Worm (Caenorhabditis elegans): ENCODE measurements around the gene ZK1307.1.

Gene ZK1307.1

DNA sequence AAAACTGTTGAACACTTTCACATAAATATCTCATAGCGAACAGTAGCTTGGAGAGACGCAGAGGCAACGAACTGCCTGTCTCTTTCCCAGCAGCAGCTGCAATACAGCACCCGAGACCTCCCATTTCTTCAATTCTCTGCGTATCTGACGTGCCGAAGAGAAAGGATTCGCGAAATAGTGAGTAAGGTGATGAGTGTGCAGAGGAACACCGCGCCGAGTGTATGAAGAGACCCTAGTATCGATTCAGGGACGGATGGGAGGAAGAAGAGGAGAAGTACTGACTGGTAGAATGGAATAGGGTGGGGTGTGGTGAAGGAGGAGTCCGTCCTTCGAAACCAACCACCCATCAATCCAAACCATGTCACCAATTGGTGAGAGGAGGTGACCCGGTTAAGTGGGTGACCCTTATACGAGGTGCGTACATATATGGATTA, 9.2 kb downstream of the ZK1307.1 start:
- TF ChIP-seq unc-39 (tag; optimal IDR thresholded peaks at IDR 0.05) = no peak
- TF ChIP-seq daf-12 (tag; optimal IDR thresholded peaks at IDR 0.05) = no peak
- TF ChIP-seq ZK546.5 (tag; optimal IDR thresholded peaks at IDR 0.05) = no peak
- no peak for TF ChIP-seq fos-1 (tag; optimal IDR thresholded peaks at IDR 0.05)
- TF ChIP-seq fkh-10 (GFP tag; optimal IDR thresholded peaks at IDR 0.05) = no peak
- TF ChIP-seq egl-27 (tag; optimal IDR thresholded peaks at IDR 0.05) = no peak
- TF ChIP-seq lsy-12 (tag; optimal IDR thresholded peaks at IDR 0.05) = peak; percentile 56
- peak; percentile 86 for TF ChIP-seq ama-1 (optimal IDR thresholded peaks at IDR 0.05)
- peak; percentile 13 for TF ChIP-seq pqm-1 (tag; optimal IDR thresholded peaks at IDR 0.05)
- TF ChIP-seq skn-1 (tag; optimal IDR thresholded peaks at IDR 0.05) = no peak
- TF ChIP-seq mml-1 (tag; optimal IDR thresholded peaks at IDR 0.05) = no peak
- no peak for TF ChIP-seq ceh-9 (tag; optimal IDR thresholded peaks at IDR 0.05)
- TF ChIP-seq jun-1 (tag; optimal IDR thresholded peaks at IDR 0.05) = peak; percentile 43
- peak; percentile 4 for TF ChIP-seq snpc-4 (tag; optimal IDR thresholded peaks at IDR 0.05)
- peak; percentile 52 for TF ChIP-seq lin-15B (tag; optimal IDR thresholded peaks at IDR 0.05)
- no peak for TF ChIP-seq sea-2 (GFP tag; optimal IDR thresholded peaks at IDR 0.05)
- no peak for TF ChIP-seq elt-3 (tag; optimal IDR thresholded peaks at IDR 0.05)
- TF ChIP-seq aly-2 (tag; optimal IDR thresholded peaks at IDR 0.05) = no peak
- TF ChIP-seq nhr-11 (tag; optimal IDR thresholded peaks at IDR 0.05) = peak; percentile 78
- TF ChIP-seq nhr-67 (tag; optimal IDR thresholded peaks at IDR 0.05) = no peak
- TF ChIP-seq elt-2 (tag; optimal IDR thresholded peaks at IDR 0.05) = peak; percentile 60
- peak; percentile 77 for TF ChIP-seq pha-4 (tag; optimal IDR thresholded peaks at IDR 0.05)
- peak; percentile 85 for TF ChIP-seq ceh-28 (tag; optimal IDR thresholded peaks at IDR 0.05)
- peak; percentile 73 for TF ChIP-seq elt-1 (tag; optimal IDR thresholded peaks at IDR 0.05)
- no peak for TF ChIP-seq ceh-82 (tag; optimal IDR thresholded peaks at IDR 0.05)
- TF ChIP-seq nfya-1 (tag; optimal IDR thresholded peaks at IDR 0.05; ENCODE audit: insufficient read depth) = peak; percentile 88
- peak; percentile 64 for TF ChIP-seq unc-62 (GFP tag; optimal IDR thresholded peaks at IDR 0.05)
- TF ChIP-seq nhr-25 (tag; optimal IDR thresholded peaks at IDR 0.05) = peak; percentile 88
- TF ChIP-seq lin-39 (tag; optimal IDR thresholded peaks at IDR 0.05) = peak; percentile 11
- TF ChIP-seq eor-1 (tag; optimal IDR thresholded peaks at IDR 0.05) = no peak
- no peak for TF ChIP-seq fkh-2 (tag; optimal IDR thresholded peaks at IDR 0.05)
- peak; percentile 92 for TF ChIP-seq egl-5 (tag; optimal IDR thresholded peaks at IDR 0.05)
- peak; percentile 86 for TF ChIP-seq hmg-11 (tag; optimal IDR thresholded peaks at IDR 0.05)
- TF ChIP-seq ztf-11 (tag; optimal IDR thresholded peaks at IDR 0.05) = no peak
- TF ChIP-seq nhr-23 (tag; optimal IDR thresholded peaks at IDR 0.05) = peak; percentile 76
- TF ChIP-seq nhr-237 (tag; optimal IDR thresholded peaks at IDR 0.05) = no peak
- no peak for TF ChIP-seq nhr-28 (tag; optimal IDR thresholded peaks at IDR 0.05)
- peak; percentile 41 for TF ChIP-seq nhr-43 (tag; optimal IDR thresholded peaks at IDR 0.05; ENCODE audit: poor library complexity, severe bottlenecking)
- TF ChIP-seq mdl-1 (tag; optimal IDR thresholded peaks at IDR 0.05) = peak; percentile 66
- no peak for TF ChIP-seq zag-1 (tag; optimal IDR thresholded peaks at IDR 0.05)
- no peak for TF ChIP-seq ceh-16 (tag; optimal IDR thresholded peaks at IDR 0.05)
- TF ChIP-seq nhr-12 (tag; optimal IDR thresholded peaks at IDR 0.05) = no peak
- TF ChIP-seq tbx-2 (tag; optimal IDR thresholded peaks at IDR 0.05) = peak; percentile 30
- TF ChIP-seq R02D3.7 (tag; optimal IDR thresholded peaks at IDR 0.05) = peak; percentile 47

DNA sequence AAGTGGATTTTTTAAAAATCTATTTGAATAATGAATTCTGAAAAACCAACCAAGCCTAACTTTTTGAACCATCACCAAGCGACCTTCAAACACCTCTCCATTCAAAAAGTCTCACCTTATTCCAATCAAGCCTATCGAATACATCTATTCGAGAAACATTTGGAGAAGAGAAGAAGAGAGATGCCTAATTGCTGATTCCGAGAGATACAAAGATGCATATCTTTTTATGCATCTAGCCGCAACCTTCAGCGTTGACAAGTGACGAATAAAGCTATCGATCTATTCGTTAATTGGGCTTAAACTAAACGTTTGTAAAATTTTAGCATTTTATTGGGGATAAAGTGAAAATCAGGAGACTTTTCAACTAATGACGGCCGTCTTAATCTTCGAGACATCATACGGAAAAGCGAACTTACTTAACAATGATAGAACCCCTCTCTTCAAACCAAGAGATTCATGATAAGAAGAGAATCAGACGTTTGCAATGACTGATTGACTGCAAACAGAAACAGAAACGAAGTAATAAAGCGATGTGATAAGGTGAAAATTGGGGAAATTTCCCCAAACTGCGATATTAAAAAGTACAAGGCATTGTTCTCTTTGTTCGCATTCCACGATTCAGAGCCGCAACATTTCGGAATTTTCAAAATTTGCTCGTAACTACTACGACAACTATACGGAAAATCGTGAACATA, 10.3 kb downstream of the ZK1307.1 start:
- TF ChIP-seq nhr-25 (tag; optimal IDR thresholded peaks at IDR 0.05) = peak; percentile 58
- no peak for TF ChIP-seq ama-1 (optimal IDR thresholded peaks at IDR 0.05)
- no peak for TF ChIP-seq nhr-237 (tag; optimal IDR thresholded peaks at IDR 0.05)
- TF ChIP-seq elt-2 (tag; optimal IDR thresholded peaks at IDR 0.05) = peak; percentile 70
- no peak for TF ChIP-seq hmg-11 (tag; optimal IDR thresholded peaks at IDR 0.05)
- peak; percentile 96 for TF ChIP-seq elt-1 (tag; optimal IDR thresholded peaks at IDR 0.05)
- no peak for TF ChIP-seq egl-5 (tag; optimal IDR thresholded peaks at IDR 0.05)
- no peak for TF ChIP-seq eor-1 (tag; optimal IDR thresholded peaks at IDR 0.05)
- no peak for TF ChIP-seq ztf-4 (tag; optimal IDR thresholded peaks at IDR 0.05)
- no peak for TF ChIP-seq nhr-43 (tag; optimal IDR thresholded peaks at IDR 0.05; ENCODE audit: poor library complexity, severe bottlenecking)
- no peak for TF ChIP-seq R02D3.7 (tag; optimal IDR thresholded peaks at IDR 0.05)
- no peak for TF ChIP-seq egl-27 (tag; optimal IDR thresholded peaks at IDR 0.05)
- TF ChIP-seq zag-1 (tag; optimal IDR thresholded peaks at IDR 0.05) = no peak
- TF ChIP-seq mml-1 (tag; optimal IDR thresholded peaks at IDR 0.05) = no peak
- no peak for TF ChIP-seq sea-2 (GFP tag; optimal IDR thresholded peaks at IDR 0.05)
- TF ChIP-seq pqm-1 (tag; optimal IDR thresholded peaks at IDR 0.05) = peak; percentile 72
- TF ChIP-seq skn-1 (tag; optimal IDR thresholded peaks at IDR 0.05) = no peak
- no peak for TF ChIP-seq fos-1 (tag; optimal IDR thresholded peaks at IDR 0.05)
- TF ChIP-seq ceh-28 (tag; optimal IDR thresholded peaks at IDR 0.05) = no peak
- TF ChIP-seq nfya-1 (tag; optimal IDR thresholded peaks at IDR 0.05; ENCODE audit: insufficient read depth) = no peak
- peak; percentile 31 for TF ChIP-seq pha-4 (tag; optimal IDR thresholded peaks at IDR 0.05)
- no peak for TF ChIP-seq ztf-11 (tag; optimal IDR thresholded peaks at IDR 0.05)
- TF ChIP-seq ceh-16 (tag; optimal IDR thresholded peaks at IDR 0.05) = peak; percentile 7
- no peak for TF ChIP-seq nhr-23 (tag; optimal IDR thresholded peaks at IDR 0.05)
- no peak for TF ChIP-seq mdl-1 (tag; optimal IDR thresholded peaks at IDR 0.05)
- TF ChIP-seq daf-12 (tag; optimal IDR thresholded peaks at IDR 0.05) = no peak
- TF ChIP-seq nhr-77 (tag; optimal IDR thresholded peaks at IDR 0.05) = no peak
- TF ChIP-seq nhr-76 (tag; optimal IDR thresholded peaks at IDR 0.05) = no peak
- no peak for TF ChIP-seq nhr-28 (tag; optimal IDR thresholded peaks at IDR 0.05)
- no peak for TF ChIP-seq tbx-2 (tag; optimal IDR thresholded peaks at IDR 0.05)
- TF ChIP-seq jun-1 (tag; optimal IDR thresholded peaks at IDR 0.05) = no peak
- TF ChIP-seq fkh-2 (tag; optimal IDR thresholded peaks at IDR 0.05) = no peak

All from whole organism, L3 larva.